Worm (Caenorhabditis elegans) whole organism, mixed stage, embryonic: ENCODE data around the gene Y53G8AM.6.

Source experiments
- M03D4.4 ChIP-seq: sonication (generic microtip); optimal IDR thresholded peaks from 2 replicates; lab custom pipeline; 2017; ENCODE audit warnings: mild to moderate bottlenecking, missing genetic modification characterization, missing compliant biosample characterization
- bed-3 ChIP-seq: fragments of 200-800 bp; sonication (Bioruptor generic); optimal IDR thresholded peaks from 3 replicates; lab custom pipeline; 2018; ENCODE audit warnings: mild to moderate bottlenecking, missing genetic modification characterization, moderate library complexity, missing compliant biosample characterization
- blmp-1 ChIP-seq: fragments of 150-350 bp; optimal IDR thresholded peaks from 2 replicates; lab custom pipeline; 2014; ENCODE audit warnings: missing biosample characterization, missing genetic modification characterization
- ceh-39 ChIP-seq: fragments of 150-350 bp; optimal IDR thresholded peaks from 2 replicates; lab custom pipeline; 2014; ENCODE audit warnings: missing biosample characterization, missing genetic modification characterization
- ceh-43 ChIP-seq: fragments of 200-800 bp; sonication (Bioruptor generic); optimal IDR thresholded peaks from 2 replicates; lab custom pipeline; 2018; ENCODE audit warnings: mild to moderate bottlenecking, missing genetic modification characterization, moderate library complexity, missing compliant biosample characterization
- ceh-83 ChIP-seq: fragments of 200-800 bp; sonication (Bioruptor generic); optimal IDR thresholded peaks from 2 replicates; lab custom pipeline; 2018; ENCODE audit warnings: mild to moderate bottlenecking, missing genetic modification characterization, missing compliant biosample characterization
- ces-1 ChIP-seq: fragments of 150-350 bp; optimal IDR thresholded peaks from 2 replicates; lab custom pipeline; 2014; ENCODE audit warnings: missing biosample characterization, missing genetic modification reagents, missing genetic modification characterization
- cnd-1 ChIP-seq: fragments of 200-800 bp; sonication (Bioruptor generic); optimal IDR thresholded peaks from 2 replicates; lab custom pipeline; 2018; ENCODE audit warnings: mild to moderate bottlenecking, missing genetic modification characterization, missing compliant biosample characterization
- elt-1 ChIP-seq: sonication (generic microtip); optimal IDR thresholded peaks from 2 replicates; lab custom pipeline; 2017; ENCODE audit warnings: missing genetic modification characterization, mild to moderate bottlenecking, missing compliant biosample characterization, antibody characterized with exemption, moderate library complexity, borderline replicate concordance; ENCODE audit not compliant: insufficient read depth
- elt-3 ChIP-seq: fragments of 150-350 bp; optimal IDR thresholded peaks from 2 replicates; lab custom pipeline; 2014; ENCODE audit warnings: missing biosample characterization, missing genetic modification characterization
- flh-1 ChIP-seq: fragments of 200-800 bp; sonication (Bioruptor generic); optimal IDR thresholded peaks from 2 replicates; lab custom pipeline; 2018; ENCODE audit warnings: mild to moderate bottlenecking, missing genetic modification characterization, moderate library complexity, missing compliant biosample characterization
- ham-2 ChIP-seq: fragments of 200-800 bp; sonication (Bioruptor generic); optimal IDR thresholded peaks from 2 replicates; lab custom pipeline; 2018; ENCODE audit warnings: mild to moderate bottlenecking, missing genetic modification characterization, missing compliant biosample characterization
- hlh-1 ChIP-seq: fragments of 150-350 bp; optimal IDR thresholded peaks from 2 replicates; lab custom pipeline; 2014; ENCODE audit warnings: missing biosample characterization, missing genetic modification reagents, missing genetic modification characterization
- lin-13 ChIP-seq: fragments of 150-350 bp; optimal IDR thresholded peaks from 2 replicates; lab custom pipeline; 2014; ENCODE audit warnings: missing biosample characterization, missing genetic modification characterization
- lin-32 ChIP-seq: fragments of 200-800 bp; sonication (Bioruptor generic); optimal IDR thresholded peaks from 2 replicates; lab custom pipeline; 2018; ENCODE audit warnings: mild to moderate bottlenecking, missing genetic modification characterization, missing compliant biosample characterization
- lsy-2 ChIP-seq: fragments of 150-350 bp; optimal IDR thresholded peaks from 2 replicates; lab custom pipeline; 2014; ENCODE audit warnings: missing biosample characterization, missing genetic modification characterization
- mab-5 ChIP-seq: fragments of 150-350 bp; optimal IDR thresholded peaks from 2 replicates; lab custom pipeline; 2014; ENCODE audit warnings: missing biosample characterization, missing genetic modification characterization
- mep-1 ChIP-seq: fragments of 150-350 bp; optimal IDR thresholded peaks from 2 replicates; lab custom pipeline; 2017; ENCODE audit warnings: missing biosample characterization, missing genetic modification reagents, missing genetic modification characterization, inconsistent platforms
- mls-2 ChIP-seq: sonication (generic microtip); optimal IDR thresholded peaks from 2 replicates; lab custom pipeline; 2016; ENCODE audit warnings: mild to moderate bottlenecking, missing genetic modification characterization, moderate library complexity, missing compliant biosample characterization
- nhr-12 ChIP-seq: fragments of 150-350 bp; optimal IDR thresholded peaks from 2 replicates; lab custom pipeline; 2014; ENCODE audit warnings: missing biosample characterization, missing genetic modification characterization
- nhr-2 ChIP-seq: fragments of 150-350 bp; optimal IDR thresholded peaks from 2 replicates; lab custom pipeline; 2014; ENCODE audit warnings: missing biosample characterization, missing genetic modification characterization
- nhr-237 ChIP-seq: fragments of 150-350 bp; optimal IDR thresholded peaks from 2 replicates; lab custom pipeline; 2014; ENCODE audit warnings: missing biosample characterization, missing genetic modification characterization
- nhr-28 ChIP-seq: fragments of 150-350 bp; optimal IDR thresholded peaks from 2 replicates; lab custom pipeline; 2014; ENCODE audit warnings: missing biosample characterization, missing genetic modification characterization
- nhr-76 ChIP-seq: sonication (generic microtip); optimal IDR thresholded peaks from 2 replicates; lab custom pipeline; 2017; ENCODE audit warnings: missing biosample characterization, missing genetic modification characterization
- pha-4 ChIP-seq: fragments of 150-350 bp; optimal IDR thresholded peaks from 2 replicates; lab custom pipeline; 2018; ENCODE audit warnings: missing biosample characterization, missing genetic modification reagents, missing genetic modification characterization
- sem-2 ChIP-seq: fragments of 200-800 bp; sonication (Bioruptor generic); optimal IDR thresholded peaks from 2 replicates; lab custom pipeline; 2018; ENCODE audit warnings: mild to moderate bottlenecking, missing genetic modification characterization, missing compliant biosample characterization
- snpc-4 ChIP-seq: fragments of 150-350 bp; optimal IDR thresholded peaks from 2 replicates; lab custom pipeline; 2014; ENCODE audit warnings: missing biosample characterization, missing genetic modification characterization
- sptf-1 ChIP-seq: sonication (generic microtip); optimal IDR thresholded peaks from 2 replicates; lab custom pipeline; 2017; ENCODE audit warnings: mild to moderate bottlenecking, missing genetic modification characterization, moderate library complexity, missing compliant biosample characterization
- tbx-8 ChIP-seq: fragments of 200-800 bp; sonication (Bioruptor generic); optimal IDR thresholded peaks from 2 replicates; lab custom pipeline; 2018; ENCODE audit warnings: mild to moderate bottlenecking, missing genetic modification characterization, moderate library complexity, missing compliant biosample characterization
- unc-39 ChIP-seq: fragments of 150-350 bp; optimal IDR thresholded peaks from 2 replicates; lab custom pipeline; 2014; ENCODE audit warnings: missing biosample characterization, missing genetic modification characterization
- unc-62 ChIP-seq: fragments of 150-350 bp; optimal IDR thresholded peaks from 2 replicates; lab custom pipeline; 2014; ENCODE audit warnings: missing biosample characterization, missing genetic modification reagents, missing genetic modification characterization
- zip-8 ChIP-seq: fragments of 150-350 bp; optimal IDR thresholded peaks from 2 replicates; lab custom pipeline; 2014; ENCODE audit warnings: missing biosample characterization, missing genetic modification characterization
- ztf-11 ChIP-seq: fragments of 150-350 bp; optimal IDR thresholded peaks from 2 replicates; lab custom pipeline; 2014; ENCODE audit warnings: missing biosample characterization, missing genetic modification characterization

Gene Y53G8AM.6

DNA sequence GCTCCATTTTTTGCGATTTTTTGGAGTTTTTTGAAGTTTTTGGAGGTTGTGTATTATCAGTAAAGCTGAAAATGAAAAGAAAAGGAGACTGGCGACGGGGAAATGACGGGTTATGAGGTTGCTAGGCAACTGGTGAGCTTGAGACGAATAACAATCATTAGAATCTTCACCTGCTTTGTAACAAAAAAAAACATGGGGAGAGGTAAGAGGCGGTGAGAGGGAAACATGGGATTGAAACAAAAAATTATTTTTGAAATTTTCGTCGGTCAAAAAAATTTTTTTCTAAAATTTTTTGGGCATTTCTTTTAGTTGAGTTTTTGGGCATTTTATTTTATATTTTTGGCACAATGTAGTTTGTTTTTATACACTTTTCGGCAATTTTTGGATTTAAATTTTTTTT is 7.0 kb upstream of the Y53G8AM.6 start, which contains the start of gene Y53G8AM.7:
Gene Y53G8AM.7 (minus strand): TSS at position 101 of the 400 bp plus-strand sequence.
- TF ChIP-seq blmp-1: no peak
- TF ChIP-seq M03D4.4 (tag; lab: Kevin White, UChicago): no peak
- TF ChIP-seq bed-3 (GFP tag; lab: Kevin White, UChicago): no peak
- no peak for TF ChIP-seq cnd-1 (tag; lab: Kevin White, UChicago)
- no peak for TF ChIP-seq ceh-83
- no peak for TF ChIP-seq snpc-4 (tag; lab: Kevin White, UChicago)

DNA sequence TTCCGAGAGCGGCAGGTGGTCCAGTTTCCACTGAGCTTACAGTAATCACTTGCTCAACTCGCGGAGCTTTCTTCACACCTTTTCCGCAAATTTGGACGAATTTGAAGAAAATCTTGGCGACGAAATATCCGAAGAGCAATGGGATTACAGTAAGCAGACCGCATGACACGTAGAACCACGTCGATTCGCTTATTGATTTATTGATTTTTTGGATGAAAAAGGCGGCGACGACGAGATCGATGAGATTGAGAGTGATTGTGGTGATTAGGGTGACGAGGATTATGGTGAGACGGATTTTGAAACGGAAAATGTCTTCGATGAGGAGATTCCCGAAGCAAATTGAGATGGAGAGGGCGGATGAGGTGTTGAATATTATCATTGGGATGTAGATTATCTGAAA is 4.1 kb upstream of the Y53G8AM.6 start:
- TF ChIP-seq mls-2: no peak
- TF ChIP-seq nhr-76 (tag; lab: Kevin White, UChicago): no peak
- TF ChIP-seq lsy-2 (tag; lab: Kevin White, UChicago): no peak
- TF ChIP-seq ztf-11 (tag; lab: Kevin White, UChicago): no peak
- TF ChIP-seq sem-2 (GFP tag; lab: Kevin White, UChicago): no peak
- no peak for TF ChIP-seq unc-62 (GFP tag; lab: Kevin White, UChicago)
- no peak for TF ChIP-seq nhr-2 (tag; lab: Kevin White, UChicago)
- TF ChIP-seq ceh-43 (GFP tag; lab: Kevin White, UChicago): no peak
- no peak for TF ChIP-seq flh-1 (GFP tag; lab: Kevin White, UChicago)
- no peak for TF ChIP-seq cnd-1 (tag; lab: Kevin White, UChicago)
- TF ChIP-seq nhr-237 (tag; lab: Kevin White, UChicago): no peak

DNA sequence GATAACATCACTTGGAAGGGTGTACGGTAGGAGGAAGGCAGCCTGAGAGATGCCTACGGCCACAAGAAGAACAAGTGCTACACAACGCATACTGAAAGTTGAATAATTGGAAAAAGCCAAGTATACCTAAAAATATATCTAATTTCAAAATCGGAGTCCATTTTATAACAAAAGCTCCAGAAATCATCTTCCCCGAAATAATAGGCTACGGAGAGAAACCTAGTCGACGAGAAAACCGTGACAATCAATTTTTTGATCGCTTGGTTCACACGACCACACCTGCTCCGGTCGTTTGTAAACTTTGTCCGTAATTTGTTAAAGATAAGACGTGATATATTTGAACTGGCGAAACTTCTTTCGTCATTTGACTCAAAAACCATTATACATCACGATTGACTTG is 1.3 kb downstream of the Y53G8AM.6 start, which contains the start of gene nspg-7.2:
Gene nspg-7.2 (minus strand): TSS at position 101 of the 400 bp plus-strand sequence.
- TF ChIP-seq zip-8 (tag; lab: Kevin White, UChicago) (no peak), lsy-2 (tag; lab: Kevin White, UChicago) (no peak), sptf-1 (tag; lab: Kevin White, UChicago) (no peak), ceh-39 (tag; lab: Kevin White, UChicago) (no peak), M03D4.4 (tag; lab: Kevin White, UChicago) (no peak), lin-32 (GFP tag; lab: Kevin White, UChicago) (no peak), elt-3 (no peak), lin-13 (tag; lab: Kevin White, UChicago) (no peak), unc-39 (tag; lab: Kevin White, UChicago) (no peak), cnd-1 (tag; lab: Kevin White, UChicago) (no peak), hlh-1 (no peak), snpc-4 (tag; lab: Kevin White, UChicago) (no peak), nhr-28 (tag; lab: Kevin White, UChicago) (no peak), elt-1 (tag; lab: Kevin White, UChicago) (no peak), ces-1 (GFP tag; lab: Kevin White, UChicago) (no peak), sem-2 (GFP tag; lab: Kevin White, UChicago) (no peak), ham-2 (no peak), mab-5 (tag; lab: Kevin White, UChicago) (no peak), mep-1 (tag; lab: Kevin White, UChicago) (no peak)
- TF ChIP-seq, all 35 proteins: peak for 0

DNA sequence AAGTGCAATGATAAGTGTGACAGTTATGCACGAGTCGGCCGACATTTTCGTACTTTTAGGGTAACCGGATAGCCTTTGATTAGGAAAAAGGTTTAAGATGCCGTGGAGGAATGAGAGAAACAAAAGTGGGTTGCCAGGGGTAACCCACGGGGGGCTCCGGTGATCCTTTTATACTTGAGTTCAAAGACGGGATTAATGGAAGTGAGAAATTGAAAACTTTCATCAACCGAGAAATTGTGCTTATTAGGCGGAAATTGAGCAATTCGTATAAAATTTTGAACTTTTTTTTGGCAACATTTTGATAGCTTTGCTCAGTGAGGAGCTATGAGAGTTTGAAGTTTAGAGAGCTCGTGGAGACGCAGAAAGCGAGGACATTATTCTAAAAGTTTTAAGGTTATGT is 4.0 kb downstream of the Y53G8AM.6 start, which contains the start of gene Y53G8AM.4:
Gene Y53G8AM.4 (minus strand): TSS at position 101 of the 400 bp plus-strand sequence.
- TF ChIP-seq zip-8 (tag; lab: Kevin White, UChicago): no peak
- no peak for TF ChIP-seq snpc-4 (tag; lab: Kevin White, UChicago)
- no peak for TF ChIP-seq blmp-1
- TF ChIP-seq hlh-1: no peak
- no peak for TF ChIP-seq unc-39 (tag; lab: Kevin White, UChicago)
- TF ChIP-seq elt-3: no peak
- TF ChIP-seq lin-32 (GFP tag; lab: Kevin White, UChicago): no peak
- TF ChIP-seq lin-13 (tag; lab: Kevin White, UChicago): no peak
- TF ChIP-seq M03D4.4 (tag; lab: Kevin White, UChicago): no peak
- no peak for TF ChIP-seq tbx-8 (GFP tag; lab: Kevin White, UChicago)
- TF ChIP-seq nhr-2 (tag; lab: Kevin White, UChicago): no peak
- TF ChIP-seq ceh-43 (GFP tag; lab: Kevin White, UChicago): no peak
- TF ChIP-seq ztf-11 (tag; lab: Kevin White, UChicago): no peak
- TF ChIP-seq ham-2: no peak
- TF ChIP-seq pha-4: no peak
- TF ChIP-seq cnd-1 (tag; lab: Kevin White, UChicago): no peak
- TF ChIP-seq mls-2: no peak
- TF ChIP-seq nhr-237 (tag; lab: Kevin White, UChicago): no peak
- TF ChIP-seq nhr-12 (tag; lab: Kevin White, UChicago): no peak
- no peak for TF ChIP-seq mab-5 (tag; lab: Kevin White, UChicago)
